Worm (Caenorhabditis elegans) whole organism, midembryonic: ENCODE data around the gene F42C5.6.

Experiments used
- cog-1 ChIP-seq: sonication (generic microtip); optimal IDR thresholded peaks from 2 replicates; lab custom pipeline; 2016; ENCODE audit warnings: missing genetic modification characterization, missing compliant biosample characterization
- flt-1 ChIP-seq: fragments of 200-800 bp; sonication (Bioruptor generic); IDR thresholded peaks from 2 replicates; pipeline ENCODE4 v1.3.6; 2022; ENCODE audit warnings: missing genetic modification characterization, missing compliant biosample characterization
- klf-2 ChIP-seq: fragments of 200-800 bp; sonication (Bioruptor generic); conservative IDR thresholded peaks from 2 replicates; pipeline ENCODE4 v1.3.6; 2022; ENCODE audit warnings: missing genetic modification reagents, missing genetic modification characterization, missing compliant biosample characterization
- ref-1 ChIP-seq: fragments of 200-800 bp; sonication (Bioruptor generic); conservative IDR thresholded peaks from 2 replicates; pipeline ENCODE4 v1.3.6; 2022; ENCODE audit warnings: missing genetic modification reagents, missing genetic modification characterization, missing compliant biosample characterization
- ztf-23 ChIP-seq: fragments of 200-800 bp; sonication (Bioruptor generic); IDR thresholded peaks from 2 replicates; pipeline ENCODE4 v1.3.6; 2022; ENCODE audit warnings: missing genetic modification reagents, missing genetic modification characterization, missing compliant biosample characterization

DNA sequence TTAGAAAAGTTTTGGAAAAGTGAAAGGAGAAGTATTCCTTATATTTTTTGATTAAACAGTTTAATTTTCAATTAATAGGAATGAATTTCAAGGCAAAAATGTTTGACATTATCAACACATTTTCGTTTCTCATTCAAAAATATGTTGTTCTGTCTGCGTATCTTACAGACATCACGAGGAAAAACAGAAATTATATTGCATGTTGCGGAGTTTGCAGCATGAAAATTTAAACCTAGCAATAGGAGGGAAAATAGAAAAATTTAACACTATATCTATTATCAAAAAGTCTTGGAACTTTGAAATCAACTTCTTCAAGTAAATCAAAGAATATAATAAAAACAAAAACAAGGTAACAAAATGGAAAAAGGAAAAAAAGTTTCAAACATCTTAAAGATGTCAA is 17.8 kb downstream of the F42C5.6 start:
- no peak for TF ChIP-seq ref-1
- no peak for TF ChIP-seq ztf-23 (GFP tag; lab: Robert Waterston, UW)
- no peak for TF ChIP-seq cog-1 (tag; lab: Kevin White, UChicago)
- no peak for TF ChIP-seq klf-2 (GFP tag; lab: Robert Waterston, UW)
- no peak for TF ChIP-seq flt-1 (GFP tag; lab: Robert Waterston, UW)
